Worm (Caenorhabditis elegans) whole organism, L3 larva: Measurements from ENCODE around the gene ins-1.

ENCODE experiments used
- R02D3.7 ChIP-seq: fragments of 150-350 bp; optimal IDR thresholded peaks from 2 replicates; lab custom pipeline; 2014; ENCODE audit warnings: missing biosample characterization, missing genetic modification characterization
- ZK546.5 ChIP-seq: sonication (generic microtip); optimal IDR thresholded peaks from 2 replicates; lab custom pipeline; 2017; ENCODE audit warnings: missing biosample characterization, missing genetic modification characterization
- aly-2 ChIP-seq: fragments of 150-350 bp; optimal IDR thresholded peaks from 2 replicates; lab custom pipeline; 2014; ENCODE audit warnings: missing biosample characterization, missing genetic modification characterization
- ama-1 ChIP-seq: fragments of 150-350 bp; optimal IDR thresholded peaks from 2 replicates; lab custom pipeline; 2018
- ceh-16 ChIP-seq: sonication (generic microtip); optimal IDR thresholded peaks from 2 replicates; lab custom pipeline; 2017; ENCODE audit warnings: missing biosample characterization, missing genetic modification characterization
- ceh-28 ChIP-seq: fragments of 150-350 bp; optimal IDR thresholded peaks from 2 replicates; lab custom pipeline; 2014; ENCODE audit warnings: missing biosample characterization, missing genetic modification reagents, missing genetic modification characterization
- ceh-82 ChIP-seq: fragments of 150-350 bp; optimal IDR thresholded peaks from 2 replicates; lab custom pipeline; 2014; ENCODE audit warnings: missing biosample characterization, missing genetic modification characterization
- ceh-9 ChIP-seq: sonication (generic microtip); optimal IDR thresholded peaks from 2 replicates; lab custom pipeline; 2018; ENCODE audit warnings: missing biosample characterization, missing genetic modification characterization
- daf-12 ChIP-seq: fragments of 150-350 bp; optimal IDR thresholded peaks from 2 replicates; lab custom pipeline; 2014; ENCODE audit warnings: missing biosample characterization, missing genetic modification reagents, missing genetic modification characterization
- egl-27 ChIP-seq: sonication (generic microtip); optimal IDR thresholded peaks from 4 replicates; lab custom pipeline; 2017; ENCODE audit warnings: missing biosample characterization, missing genetic modification reagents, missing genetic modification characterization
- egl-5 ChIP-seq: fragments of 150-350 bp; optimal IDR thresholded peaks from 2 replicates; lab custom pipeline; 2017; ENCODE audit warnings: missing biosample characterization, missing genetic modification reagents, missing genetic modification characterization, inconsistent platforms
- elt-1 ChIP-seq: fragments of 150-350 bp; optimal IDR thresholded peaks from 2 replicates; lab custom pipeline; 2014; ENCODE audit warnings: missing biosample characterization, missing genetic modification characterization
- elt-2 ChIP-seq: sonication (generic microtip); optimal IDR thresholded peaks from 2 replicates; lab custom pipeline; 2016; ENCODE audit warnings: missing genetic modification reagents, mild to moderate bottlenecking, missing genetic modification characterization, missing compliant biosample characterization
- elt-3 ChIP-seq, 3 experiments: fragments of 150-350 bp in 1 of 3; sonication (generic microtip) in 2 of 3; optimal IDR thresholded peaks; 2 replicates in 2 of 3; 4 replicates in 1 of 3; lab custom pipeline; 2014 to 2017; ENCODE audit warnings: missing biosample characterization in 3 of 3, missing genetic modification characterization in 3 of 3
- eor-1 ChIP-seq, 2 experiments: fragments of 150-350 bp; optimal IDR thresholded peaks; 2 replicates each; lab custom pipeline; 2014 to 2018; ENCODE audit warnings: missing biosample characterization in 2 of 2, missing genetic modification characterization in 2 of 2
- fkh-10 ChIP-seq: sonication (generic microtip); optimal IDR thresholded peaks from 2 replicates; lab custom pipeline; 2017; ENCODE audit warnings: missing biosample characterization, missing genetic modification reagents, missing genetic modification characterization
- fkh-2 ChIP-seq: fragments of 150-350 bp; optimal IDR thresholded peaks from 2 replicates; lab custom pipeline; 2014; ENCODE audit warnings: missing biosample characterization, missing genetic modification reagents, missing genetic modification characterization
- fos-1 ChIP-seq: fragments of 150-350 bp; optimal IDR thresholded peaks from 2 replicates; lab custom pipeline; 2014; ENCODE audit warnings: missing biosample characterization, missing genetic modification characterization
- hmg-11 ChIP-seq: sonication (generic microtip); optimal IDR thresholded peaks from 2 replicates; lab custom pipeline; 2016; ENCODE audit warnings: missing genetic modification characterization, missing compliant biosample characterization
- jun-1 ChIP-seq: fragments of 150-350 bp; optimal IDR thresholded peaks from 2 replicates; lab custom pipeline; 2014; ENCODE audit warnings: missing biosample characterization, missing genetic modification reagents, missing genetic modification characterization
- lin-15B ChIP-seq: fragments of 150-350 bp; optimal IDR thresholded peaks from 2 replicates; lab custom pipeline; 2014; ENCODE audit warnings: missing biosample characterization, missing genetic modification characterization
- lin-39 ChIP-seq: fragments of 150-350 bp; optimal IDR thresholded peaks from 2 replicates; lab custom pipeline; 2018; ENCODE audit warnings: missing biosample characterization, missing genetic modification reagents, missing genetic modification characterization
- lsy-12 ChIP-seq: sonication (generic microtip); optimal IDR thresholded peaks from 2 replicates; lab custom pipeline; 2016; ENCODE audit warnings: mild to moderate bottlenecking, missing genetic modification characterization, missing compliant biosample characterization
- mdl-1 ChIP-seq: fragments of 150-350 bp; optimal IDR thresholded peaks from 2 replicates; lab custom pipeline; 2014; ENCODE audit warnings: missing biosample characterization, missing genetic modification characterization
- mml-1 ChIP-seq: fragments of 150-350 bp; sonication (generic microtip); optimal IDR thresholded peaks from 3 replicates; lab custom pipeline; 2014; ENCODE audit warnings: missing biosample characterization, missing genetic modification characterization
- nfya-1 ChIP-seq: sonication (generic microtip); optimal IDR thresholded peaks from 2 replicates; lab custom pipeline; 2017; ENCODE audit warnings: missing genetic modification characterization, mild to moderate bottlenecking, missing compliant biosample characterization, antibody characterized with exemption, moderate library complexity; ENCODE audit not compliant: insufficient read depth
- nhr-11 ChIP-seq: fragments of 150-350 bp; optimal IDR thresholded peaks from 2 replicates; lab custom pipeline; 2014; ENCODE audit warnings: missing biosample characterization, missing genetic modification characterization
- nhr-12 ChIP-seq: fragments of 150-350 bp; optimal IDR thresholded peaks from 2 replicates; lab custom pipeline; 2014; ENCODE audit warnings: missing biosample characterization, missing genetic modification characterization
- nhr-23 ChIP-seq: fragments of 150-350 bp; optimal IDR thresholded peaks from 2 replicates; lab custom pipeline; 2014; ENCODE audit warnings: missing biosample characterization, missing genetic modification reagents, missing genetic modification characterization
- nhr-237 ChIP-seq: fragments of 150-350 bp; optimal IDR thresholded peaks from 2 replicates; lab custom pipeline; 2014; ENCODE audit warnings: missing biosample characterization, missing genetic modification characterization
- nhr-25 ChIP-seq: sonication (generic microtip); optimal IDR thresholded peaks from 2 replicates; lab custom pipeline; 2017; ENCODE audit warnings: missing biosample characterization, missing genetic modification characterization
- nhr-28 ChIP-seq: fragments of 150-350 bp; optimal IDR thresholded peaks from 2 replicates; lab custom pipeline; 2014; ENCODE audit warnings: missing biosample characterization, missing genetic modification characterization
- nhr-43 ChIP-seq: sonication (generic microtip); optimal IDR thresholded peaks from 2 replicates; lab custom pipeline; 2016; ENCODE audit warnings: mild to moderate bottlenecking, missing genetic modification characterization, missing compliant biosample characterization; ENCODE audit not compliant: poor library complexity, severe bottlenecking
- nhr-67 ChIP-seq: fragments of 150-350 bp; optimal IDR thresholded peaks from 2 replicates; lab custom pipeline; 2014; ENCODE audit warnings: missing biosample characterization, missing genetic modification characterization
- nhr-76 ChIP-seq: fragments of 150-350 bp; sonication (generic microtip); optimal IDR thresholded peaks from 5 replicates; lab custom pipeline; 2014; ENCODE audit warnings: missing biosample characterization, missing genetic modification characterization
- nhr-77 ChIP-seq: fragments of 150-350 bp; optimal IDR thresholded peaks from 2 replicates; lab custom pipeline; 2014; ENCODE audit warnings: missing biosample characterization, missing genetic modification characterization
- pha-4 ChIP-seq: fragments of 150-350 bp; optimal IDR thresholded peaks from 2 replicates; lab custom pipeline; 2014; ENCODE audit warnings: missing biosample characterization, missing genetic modification reagents, missing genetic modification characterization
- pqm-1 ChIP-seq: fragments of 150-350 bp; optimal IDR thresholded peaks from 2 replicates; lab custom pipeline; 2017; ENCODE audit warnings: missing biosample characterization, missing genetic modification characterization, inconsistent platforms
- sea-2 ChIP-seq: fragments of 150-350 bp; sonication (generic microtip); optimal IDR thresholded peaks from 4 replicates; lab custom pipeline; 2014; ENCODE audit warnings: missing biosample characterization, missing genetic modification reagents, missing genetic modification characterization
- skn-1 ChIP-seq: fragments of 150-350 bp; optimal IDR thresholded peaks from 2 replicates; lab custom pipeline; 2014; ENCODE audit warnings: missing biosample characterization, missing genetic modification characterization
- snpc-4 ChIP-seq: fragments of 150-350 bp; optimal IDR thresholded peaks from 2 replicates; lab custom pipeline; 2014; ENCODE audit warnings: missing biosample characterization, missing genetic modification characterization
- tbx-2 ChIP-seq: sonication (generic microtip); optimal IDR thresholded peaks from 2 replicates; lab custom pipeline; 2016; ENCODE audit warnings: mild to moderate bottlenecking, missing genetic modification characterization, missing compliant biosample characterization
- unc-39 ChIP-seq: sonication (generic microtip); optimal IDR thresholded peaks from 4 replicates; lab custom pipeline; 2017; ENCODE audit warnings: missing biosample characterization, missing genetic modification characterization
- unc-62 ChIP-seq: fragments of 150-350 bp; sonication (generic microtip); optimal IDR thresholded peaks from 4 replicates; lab custom pipeline; 2014; ENCODE audit warnings: missing biosample characterization, missing genetic modification reagents, missing genetic modification characterization
- zag-1 ChIP-seq: fragments of 150-350 bp; optimal IDR thresholded peaks from 2 replicates; lab custom pipeline; 2014; ENCODE audit warnings: missing biosample characterization, missing genetic modification characterization
- ztf-11 ChIP-seq: fragments of 150-350 bp; optimal IDR thresholded peaks from 2 replicates; lab custom pipeline; 2014; ENCODE audit warnings: missing biosample characterization, missing genetic modification characterization
- ztf-4 ChIP-seq: fragments of 150-350 bp; optimal IDR thresholded peaks from 2 replicates; lab custom pipeline; 2014; ENCODE audit warnings: missing biosample characterization, missing genetic modification characterization

ins-1 gene

ce11 chrIV:10396827-10397226 lies 39.7 kb upstream of the ins-1 start:
- TF ChIP-seq aly-2 (tag; lab: Kevin White, UChicago), result no peak
- TF ChIP-seq fkh-10, result peak; percentile 67
- TF ChIP-seq ZK546.5 (tag; lab: Kevin White, UChicago), result no peak
- no peak for TF ChIP-seq elt-2 (tag; lab: Kevin White, UChicago)

DNA sequence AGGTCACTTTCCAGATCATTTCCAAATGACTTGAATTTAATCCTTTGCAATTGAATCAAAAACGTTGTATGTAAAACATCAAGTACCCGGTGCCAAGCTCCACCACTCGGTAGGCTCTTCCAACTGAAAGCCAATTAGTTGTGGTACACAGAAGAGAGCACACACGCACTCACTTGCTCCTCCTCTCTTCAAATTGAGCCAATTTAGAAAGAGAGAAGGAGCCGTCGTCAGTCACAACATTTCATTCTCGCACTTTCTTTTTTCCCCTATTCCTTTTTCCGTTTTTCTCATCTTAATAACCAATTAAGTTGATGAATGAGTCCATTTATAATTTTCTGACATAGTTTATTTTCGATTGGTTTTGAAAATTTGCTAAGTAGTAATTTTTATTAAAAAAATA lies 38.3 kb upstream of the ins-1 start:
- TF ChIP-seq aly-2 (tag; lab: Kevin White, UChicago), result no peak
- TF ChIP-seq fkh-10, result peak; percentile 32
- TF ChIP-seq ZK546.5 (tag; lab: Kevin White, UChicago), result no peak
- peak; percentile 10 for TF ChIP-seq nfya-1 (tag; lab: Kevin White, UChicago)

DNA sequence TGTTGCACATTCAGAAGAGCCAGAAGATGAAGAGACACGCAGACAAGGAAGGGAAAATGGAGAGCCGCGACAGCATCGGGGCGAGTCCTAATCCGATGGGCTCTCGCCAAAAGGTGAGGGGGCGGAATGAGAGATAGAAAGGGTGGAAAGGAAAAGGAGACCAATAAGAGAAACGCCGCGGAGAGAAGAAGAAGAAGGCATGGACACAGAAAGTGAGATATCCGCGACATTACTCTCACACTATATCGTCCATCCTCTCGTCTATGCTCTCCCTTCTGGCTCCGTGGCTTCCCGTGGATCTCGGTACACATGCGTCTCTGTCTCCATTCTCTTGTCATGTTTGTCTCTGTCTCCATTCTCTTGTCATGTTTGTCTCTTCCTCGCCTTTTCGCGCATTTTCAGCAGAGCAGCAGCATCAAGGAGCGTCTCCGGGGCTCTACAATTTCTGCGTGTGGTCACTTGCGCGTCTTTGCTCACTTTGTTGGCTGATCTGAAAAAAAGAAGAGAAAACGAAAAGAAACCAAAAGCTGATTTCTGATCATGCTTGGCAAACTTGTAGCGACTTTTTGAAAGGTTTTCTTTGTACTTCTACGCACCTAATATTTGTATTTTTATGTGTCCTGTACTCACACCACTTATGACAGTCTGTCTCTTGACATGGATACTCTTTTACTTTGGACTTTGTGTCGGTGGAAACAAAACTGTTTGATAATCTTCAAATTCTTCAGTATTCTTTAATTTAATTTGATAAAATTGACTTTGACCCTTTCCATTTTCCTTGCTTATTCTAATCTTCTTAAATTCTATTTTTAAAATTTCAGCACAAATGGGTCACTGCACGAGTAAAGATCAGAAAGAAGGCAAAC lies 33.1 kb upstream of the ins-1 start, which contains the start of gene gpa-7:
Gene gpa-7, plus strand, starts transcription at position 816 of the 866 bp plus-strand sequence.
- TF ChIP-seq ceh-28 (tag; lab: Kevin White, UChicago) (no peak), nhr-67 (tag; lab: Kevin White, UChicago) (no peak), zag-1 (tag; lab: Kevin White, UChicago) (peak; percentile 24), hmg-11 (tag; lab: Kevin White, UChicago) (peak; percentile 79), ceh-9 (tag; lab: Kevin White, UChicago) (no peak), pha-4 (tag; lab: Kevin White, UChicago) (no peak), nhr-76 (no peak), elt-1 (tag; lab: Kevin White, UChicago) (no peak), lin-39 (peak; percentile 68), nhr-43 (tag; lab: Kevin White, UChicago) (no peak), nhr-28 (no peak), nfya-1 (tag; lab: Kevin White, UChicago) (peak; percentile 87), elt-3 (tag; optimal IDR thresholded peaks at IDR 0.05; lab: Kevin White, UChicago) (no peak), unc-62 (GFP tag; lab: Kevin White, UChicago) (peak; percentile 47), lin-15B (peak; percentile 27), ceh-16 (no peak), nhr-237 (no peak), ama-1 (lab: Kevin White, UChicago) (no peak), nhr-25 (tag; lab: Kevin White, UChicago) (no peak), nhr-77 (no peak), tbx-2 (tag; lab: Kevin White, UChicago) (peak; percentile 69), pqm-1 (tag; lab: Kevin White, UChicago) (no peak), nhr-11 (tag; lab: Kevin White, UChicago) (no peak), mml-1 (tag; lab: Kevin White, UChicago) (no peak), sea-2 (GFP tag; lab: Kevin White, UChicago) (peak; percentile 36), eor-1 (tag; optimal IDR thresholded peaks at IDR 0.05; lab: Kevin White, UChicago) (no peak), aly-2 (tag; lab: Kevin White, UChicago) (no peak), ztf-11 (tag; lab: Kevin White, UChicago) (no peak), ZK546.5 (tag; lab: Kevin White, UChicago) (no peak), snpc-4 (tag; lab: Kevin White, UChicago) (peak; percentile 54), fkh-2 (tag; lab: Kevin White, UChicago) (no peak), fkh-10 (peak; percentile 71), nhr-23 (tag; lab: Kevin White, UChicago) (no peak), skn-1 (tag; lab: Kevin White, UChicago) (no peak), fos-1 (tag; lab: Kevin White, UChicago) (no peak), daf-12 (tag; lab: Kevin White, UChicago) (no peak), R02D3.7 (tag; lab: Kevin White, UChicago) (no peak), nhr-12 (tag; lab: Kevin White, UChicago) (no peak), ztf-4 (tag; lab: Kevin White, UChicago) (no peak), unc-39 (tag; lab: Kevin White, UChicago) (no peak), elt-2 (tag; lab: Kevin White, UChicago) (no peak), lsy-12 (tag; lab: Kevin White, UChicago) (no peak), jun-1 (tag; lab: Kevin White, UChicago) (no peak), ceh-82 (tag; lab: Kevin White, UChicago) (no peak), egl-27 (tag; lab: Kevin White, UChicago) (no peak), mdl-1 (tag; lab: Kevin White, UChicago) (no peak), egl-5 (tag; lab: Kevin White, UChicago) (no peak)
